Worm (Caenorhabditis elegans) whole organism, young adult: Measurements from ENCODE around the gene syf-2.
A peak's percentile ranks its signal among the peaks of the same experiment; 100 is the strongest.

ENCODE experiments used
- B0019.2 ChIP-seq: fragments of 200-800 bp; sonication (Bioruptor generic); conservative IDR thresholded peaks from 2 replicates; pipeline ENCODE4 v1.3.6; 2022; ENCODE audit warnings: missing genetic modification reagents, missing genetic modification characterization, missing compliant biosample characterization
- B0035.1 ChIP-seq: sonication (generic microtip); optimal IDR thresholded peaks from 2 replicates; lab custom pipeline; 2016; ENCODE audit warnings: missing genetic modification characterization, mild to moderate bottlenecking, missing compliant biosample characterization, missing genotype, missing genetic modification reagents
- B0336.3 ChIP-seq: fragments of 200-800 bp; sonication (Bioruptor generic); IDR thresholded peaks from 2 replicates; pipeline ENCODE4 v1.3.6; 2022; ENCODE audit warnings: missing genetic modification characterization, missing compliant biosample characterization
- D2030.7 ChIP-seq: fragments of 200-800 bp; sonication (Bioruptor generic); IDR thresholded peaks from 2 replicates; pipeline ENCODE4 v1.3.6; 2022; ENCODE audit warnings: missing genetic modification reagents, missing genetic modification characterization, missing compliant biosample characterization
- F39B2.1 ChIP-seq: fragments of 200-800 bp; sonication (Bioruptor generic); IDR thresholded peaks from 2 replicates; pipeline ENCODE4 v1.3.6; 2022; ENCODE audit warnings: missing genetic modification reagents, missing genetic modification characterization, missing compliant biosample characterization
- F49E8.2 ChIP-seq: sonication (generic microtip); optimal IDR thresholded peaks from 3 replicates; lab custom pipeline; 2017; ENCODE audit warnings: missing genetic modification characterization, mild to moderate bottlenecking, missing compliant biosample characterization, antibody characterized with exemption, moderate library complexity; ENCODE audit not compliant: insufficient read depth
- F52B5.7 ChIP-seq: sonication (generic microtip); optimal IDR thresholded peaks from 2 replicates; lab custom pipeline; 2016; ENCODE audit warnings: mild to moderate bottlenecking, missing genetic modification characterization, missing compliant biosample characterization
- K12H6.12 ChIP-seq: fragments of 200-800 bp; sonication (Bioruptor generic); optimal IDR thresholded peaks from 2 replicates; lab custom pipeline; 2018; ENCODE audit warnings: mild to moderate bottlenecking, missing genetic modification characterization, missing compliant biosample characterization
- T07F8.4 ChIP-seq: sonication (generic microtip); optimal IDR thresholded peaks from 2 replicates; lab custom pipeline; 2016; ENCODE audit warnings: mild to moderate bottlenecking, missing genetic modification characterization, moderate library complexity, missing compliant biosample characterization
- Y53F4B.3 ChIP-seq: fragments of 200-800 bp; sonication (Bioruptor generic); IDR thresholded peaks from 2 replicates; pipeline ENCODE4 v1.3.6; 2022; ENCODE audit warnings: missing genetic modification reagents, missing genetic modification characterization, missing compliant biosample characterization
- Y53G8AR.9 ChIP-seq: fragments of 200-800 bp; sonication (Bioruptor generic); conservative IDR thresholded peaks from 2 replicates; pipeline ENCODE4 v1.3.6; 2022; ENCODE audit warnings: missing genetic modification reagents, missing genetic modification characterization, missing compliant biosample characterization
- Y95B8A.8 ChIP-seq: fragments of 200-800 bp; sonication (Bioruptor generic); IDR thresholded peaks from 2 replicates; pipeline ENCODE4 v1.3.6; 2022; ENCODE audit warnings: missing genetic modification reagents, missing genetic modification characterization, missing compliant biosample characterization
- ZK185.1 ChIP-seq: sonication (generic microtip); optimal IDR thresholded peaks from 2 replicates; lab custom pipeline; 2016; ENCODE audit warnings: mild to moderate bottlenecking, missing genetic modification characterization, missing compliant biosample characterization; ENCODE audit not compliant: poor library complexity, severe bottlenecking
- atf-7 ChIP-seq: sonication (generic microtip); optimal IDR thresholded peaks from 2 replicates; lab custom pipeline; 2017; ENCODE audit warnings: mild to moderate bottlenecking, missing genetic modification characterization, missing compliant biosample characterization
- attf-6 ChIP-seq: fragments of 200-800 bp; sonication (Bioruptor generic); IDR thresholded peaks from 2 replicates; pipeline ENCODE4 v1.3.6; 2022; ENCODE audit warnings: missing genetic modification reagents, missing genetic modification characterization, missing compliant biosample characterization
- ccch-3 ChIP-seq: fragments of 200-800 bp; sonication (Bioruptor generic); optimal IDR thresholded peaks from 2 replicates; lab custom pipeline; 2018; ENCODE audit warnings: mild to moderate bottlenecking, missing genetic modification characterization, missing compliant biosample characterization
- ceh-40 ChIP-seq: fragments of 200-800 bp; sonication (Bioruptor generic); IDR thresholded peaks from 2 replicates; pipeline ENCODE4 v1.3.6; 2022; ENCODE audit warnings: missing genetic modification characterization, missing compliant biosample characterization
- ceh-91 ChIP-seq: fragments of 200-800 bp; sonication (Bioruptor generic); IDR thresholded peaks from 2 replicates; pipeline ENCODE4 v1.3.6; 2022; ENCODE audit warnings: missing genetic modification reagents, missing genetic modification characterization, missing compliant biosample characterization
- him-1 ChIP-seq: sonication (generic microtip); optimal IDR thresholded peaks from 2 replicates; lab custom pipeline; 2016; ENCODE audit warnings: missing genotype, missing genetic modification reagents, missing genetic modification characterization, missing compliant biosample characterization
- hmg-1.2 ChIP-seq: fragments of 200-800 bp; sonication (Bioruptor generic); IDR thresholded peaks from 2 replicates; pipeline ENCODE4 v1.3.6; 2022; ENCODE audit warnings: missing genetic modification reagents, missing genetic modification characterization, missing compliant biosample characterization
- hmg-20 ChIP-seq: fragments of 200-800 bp; sonication (Bioruptor generic); IDR thresholded peaks from 2 replicates; pipeline ENCODE4 v1.3.6; 2022; ENCODE audit warnings: missing genetic modification reagents, missing genetic modification characterization, missing compliant biosample characterization
- hrde-1 ChIP-seq: sonication (generic microtip); optimal IDR thresholded peaks from 2 replicates; lab custom pipeline; 2016; ENCODE audit warnings: missing genetic modification characterization, mild to moderate bottlenecking, missing compliant biosample characterization, moderate library complexity, missing genotype, missing genetic modification reagents, borderline replicate concordance
- hsf-1 ChIP-seq: fragments of 200-800 bp; sonication (Bioruptor generic); IDR thresholded peaks from 2 replicates; pipeline ENCODE4 v1.3.6; 2022; ENCODE audit warnings: missing genetic modification reagents, missing genetic modification characterization, missing compliant biosample characterization
- lag-1 ChIP-seq: fragments of 200-800 bp; sonication (Bioruptor generic); IDR thresholded peaks from 2 replicates; pipeline ENCODE4 v1.3.6; 2022; ENCODE audit warnings: missing genetic modification reagents, missing genetic modification characterization, missing compliant biosample characterization
- lin-26 ChIP-seq: fragments of 200-800 bp; sonication (Bioruptor generic); IDR thresholded peaks from 2 replicates; pipeline ENCODE4 v1.3.6; 2022; ENCODE audit warnings: missing genetic modification reagents, missing genetic modification characterization, missing compliant biosample characterization
- lin-54 ChIP-seq: fragments of 200-800 bp; sonication (Bioruptor generic); optimal IDR thresholded peaks from 2 replicates; lab custom pipeline; 2018; ENCODE audit warnings: mild to moderate bottlenecking, missing genetic modification characterization, missing compliant biosample characterization
- lir-1 ChIP-seq: fragments of 200-800 bp; sonication (Bioruptor generic); conservative IDR thresholded peaks from 2 replicates; pipeline ENCODE4 v1.3.6; 2022; ENCODE audit warnings: missing genetic modification reagents, missing genetic modification characterization, missing compliant biosample characterization
- madf-10 ChIP-seq: sonication (generic microtip); optimal IDR thresholded peaks from 2 replicates; lab custom pipeline; 2016; ENCODE audit warnings: mild to moderate bottlenecking, missing genetic modification characterization, missing compliant biosample characterization
- madf-3 ChIP-seq: fragments of 200-800 bp; sonication (Bioruptor generic); IDR thresholded peaks from 2 replicates; pipeline ENCODE4 v1.3.6; 2022; ENCODE audit warnings: missing genetic modification reagents, missing genetic modification characterization, missing compliant biosample characterization
- madf-6 ChIP-seq: fragments of 200-800 bp; sonication (Bioruptor generic); IDR thresholded peaks from 2 replicates; pipeline ENCODE4 v1.3.6; 2022; ENCODE audit warnings: missing genetic modification reagents, missing genetic modification characterization, missing compliant biosample characterization
- madf-8 ChIP-seq: fragments of 200-800 bp; sonication (Bioruptor generic); conservative IDR thresholded peaks from 2 replicates; pipeline ENCODE4 v1.3.6; 2022; ENCODE audit warnings: missing genetic modification reagents, missing genetic modification characterization, missing compliant biosample characterization
- nfya-1 ChIP-seq: sonication (generic microtip); optimal IDR thresholded peaks from 2 replicates; lab custom pipeline; 2017; ENCODE audit warnings: antibody characterized with exemption, missing compliant biosample characterization, missing genetic modification characterization, borderline replicate concordance; ENCODE audit not compliant: insufficient read depth
- nfyb-1 ChIP-seq: fragments of 200-800 bp; sonication (Bioruptor generic); IDR thresholded peaks from 2 replicates; pipeline ENCODE4 v1.3.6; 2022; ENCODE audit warnings: missing genetic modification reagents, missing genetic modification characterization, missing compliant biosample characterization
- nhr-120 ChIP-seq: fragments of 200-800 bp; sonication (Bioruptor generic); IDR thresholded peaks from 2 replicates; pipeline ENCODE4 v1.3.6; 2022; ENCODE audit warnings: missing genetic modification characterization, missing compliant biosample characterization
- pha-4 ChIP-seq: fragments of 150-350 bp; sonication (generic microtip); optimal IDR thresholded peaks from 2 replicates; lab custom pipeline; 2014; ENCODE audit warnings: missing biosample characterization, missing genetic modification reagents, missing genetic modification characterization
- rcor-1 ChIP-seq: fragments of 200-800 bp; sonication (Bioruptor generic); IDR thresholded peaks from 2 replicates; pipeline ENCODE4 v1.3.6; 2022; ENCODE audit warnings: missing genetic modification reagents, missing genetic modification characterization, missing compliant biosample characterization
- repo-1 ChIP-seq: sonication (generic microtip); optimal IDR thresholded peaks from 2 replicates; lab custom pipeline; 2017; ENCODE audit warnings: mild to moderate bottlenecking, missing genetic modification characterization, missing compliant biosample characterization
- rpc-1 ChIP-seq, 2 experiments: fragments of 150-350 bp in 1 of 2; sonication (generic microtip) in 1 of 2; optimal IDR thresholded peaks; 2 replicates each; lab custom pipeline; 2014 to 2018; ENCODE audit warnings: missing biosample characterization in 1 of 2, missing genetic modification characterization in 1 of 2, missing genetic modification reagents in 1 of 2, missing genotype in 1 of 2
- snpc-1.1 ChIP-seq: sonication (generic microtip); optimal IDR thresholded peaks from 2 replicates; lab custom pipeline; 2017; ENCODE audit warnings: missing genetic modification characterization, mild to moderate bottlenecking, missing compliant biosample characterization, antibody characterized with exemption, moderate library complexity, missing genotype, missing genetic modification reagents; ENCODE audit not compliant: insufficient read depth
- xnd-1 ChIP-seq: sonication (generic microtip); optimal IDR thresholded peaks from 2 replicates; lab custom pipeline; 2016; ENCODE audit warnings: missing genotype, missing genetic modification reagents, missing genetic modification characterization, missing compliant biosample characterization
- ztf-18 ChIP-seq: sonication (generic microtip); optimal IDR thresholded peaks from 2 replicates; lab custom pipeline; 2016; ENCODE audit warnings: missing genotype, mild to moderate bottlenecking, missing genetic modification characterization, missing compliant biosample characterization
- ztf-26 ChIP-seq: sonication (generic microtip); optimal IDR thresholded peaks from 2 replicates; lab custom pipeline; 2017; ENCODE audit warnings: missing genetic modification characterization, missing compliant biosample characterization
- ztf-6 ChIP-seq: fragments of 200-800 bp; sonication (Bioruptor generic); IDR thresholded peaks from 2 replicates; pipeline ENCODE4 v1.3.6; 2022; ENCODE audit warnings: missing genetic modification reagents, missing genetic modification characterization, missing compliant biosample characterization

Gene syf-2

ce11 chrIII:7146341-7146740 lies 15.6 kb downstream of the syf-2 start:
- TF ChIP-seq madf-3 (GFP tag; lab: Robert Waterston, UW) (0 out of 2 replicates have a peak, but pooled peaks have one; percentile 26), T07F8.4 (no peak)
- TF ChIP-seq, all 124 proteins: peak for 1

- no peak for TF ChIP-seq B0336.3
- TF ChIP-seq B0035.1 = no peak
- no peak for TF ChIP-seq ztf-6
- TF ChIP-seq lag-1 = no peak
- TF ChIP-seq ccch-3 (GFP tag; lab: Kevin White, UChicago) = no peak
- TF ChIP-seq pha-4 (tag; lab: Kevin White, UChicago) = no peak
- no peak for TF ChIP-seq lin-26 (GFP tag; lab: Robert Waterston, UW)
- TF ChIP-seq atf-7 = no peak
- no peak for TF ChIP-seq K12H6.12 (tag; lab: Kevin White, UChicago)
- no peak for TF ChIP-seq madf-10
- TF ChIP-seq nhr-120 (GFP tag; lab: Robert Waterston, UW) = no peak
Observed at ce11 chrIII:7144749-7145148, 17.2 kb downstream of the syf-2 start, which contains the start of gene glr-2. glr-2 (minus strand) TSS chrIII:7144959.

ce11 chrIII:7142172-7142601 lies 19.7 kb downstream of the syf-2 start:
- TF ChIP-seq Y95B8A.8 (GFP tag; lab: Robert Waterston, UW) (peak; percentile 67; the same call in 1 of the 2 replicates), ceh-91 (GFP tag; lab: Robert Waterston, UW) (peak; percentile 51; the same call in 1 of the 2 replicates), nfya-1 (no peak), F39B2.1 (GFP tag; lab: Robert Waterston, UW) (0 out of 2 replicates have a peak, but pooled peaks have one; percentile 61), Y53G8AR.9 (GFP tag; lab: Robert Waterston, UW) (peak; percentile 78), snpc-1.1 (tag; lab: Kevin White, UChicago) (peak; percentile 98), D2030.7 (peak; percentile 92), F49E8.2 (tag; lab: Kevin White, UChicago) (peak; percentile 87), madf-6 (peak; percentile 64), ztf-26 (tag; lab: Kevin White, UChicago) (no peak), hrde-1 (tag; lab: Kevin White, UChicago) (peak; percentile 41), ceh-40 (GFP tag; lab: Robert Waterston, UW) (0 out of 2 replicates have a peak, but pooled peaks have one; percentile 49), lir-1 (GFP tag; lab: Robert Waterston, UW) (no peak), hmg-20 (GFP tag; lab: Robert Waterston, UW) (0 out of 2 replicates have a peak, but pooled peaks have one; percentile 47), madf-8 (GFP tag; lab: Robert Waterston, UW) (0 out of 2 replicates have a peak, but pooled peaks have one; percentile 7), rcor-1 (GFP tag; lab: Robert Waterston, UW) (peak; percentile 58; the same call in 1 of the 2 replicates), lin-26 (GFP tag; lab: Robert Waterston, UW) (peak; percentile 18; the same call in 1 of the 2 replicates), rpc-1 (optimal IDR thresholded peaks at IDR 0.05; lab: Kevin White, UChicago) (no peak), rpc-1 (tag; optimal IDR thresholded peaks at IDR 0.05; lab: Kevin White, UChicago) (peak; percentile 11), lin-54 (peak; percentile 63), F52B5.7 (tag; lab: Kevin White, UChicago) (no peak), repo-1 (peak; percentile 15), ztf-18 (tag; lab: Kevin White, UChicago) (peak; percentile 4), madf-3 (GFP tag; lab: Robert Waterston, UW) (peak; percentile 77; the same call in 1 of the 2 replicates), ZK185.1 (tag; lab: Kevin White, UChicago) (no peak), Y53F4B.3 (GFP tag; lab: Robert Waterston, UW) (0 out of 2 replicates have a peak, but pooled peaks have one; percentile 4), lag-1 (no peak), ccch-3 (GFP tag; lab: Kevin White, UChicago) (no peak), xnd-1 (tag; lab: Kevin White, UChicago) (no peak), him-1 (tag; lab: Kevin White, UChicago) (peak; percentile 96), B0019.2 (0 out of 2 replicates have a peak, but pooled peaks have one; percentile 24), hsf-1 (peak; percentile 56), hmg-1.2 (GFP tag; lab: Robert Waterston, UW) (peak; percentile 94), nfyb-1 (GFP tag; lab: Robert Waterston, UW) (peak; percentile 83), attf-6 (GFP tag; lab: Robert Waterston, UW) (peak; percentile 96)
